Fruit fly (Drosophila melanogaster) whole organism, embryonic: ENCODE results near the gene Prim2.
A peak's percentile ranks its signal among the peaks of the same experiment; 100 is the strongest.

ENCODE experiments used
- CG10654 ChIP-seq: fragments of 200-800 bp; sonication (Bioruptor generic); optimal IDR thresholded peaks from 2 replicates; lab custom pipeline; 2016; ENCODE audit warnings: missing biosample characterization, missing genetic modification characterization
- CG13624 ChIP-seq: fragments of 200-800 bp; sonication (Bioruptor generic); optimal IDR thresholded peaks from 2 replicates; lab custom pipeline; 2016; ENCODE audit warnings: missing biosample characterization, missing genetic modification characterization
- CG13775 ChIP-seq: fragments of 200-800 bp; sonication (Bioruptor generic); optimal IDR thresholded peaks from 3 replicates; lab custom pipeline; 2017; ENCODE audit warnings: missing biosample characterization, mild to moderate bottlenecking, missing genetic modification characterization
- CG13894 ChIP-seq: fragments of 200-800 bp; sonication (Bioruptor generic); optimal IDR thresholded peaks from 3 replicates; lab custom pipeline; 2018; ENCODE audit warnings: missing biosample characterization, mild to moderate bottlenecking, missing genetic modification characterization, moderate library complexity
- CG14014 ChIP-seq: fragments of 200-800 bp; sonication (Bioruptor generic); IDR thresholded peaks from 2 replicates; pipeline ENCODE4 v1.3.6; 2022; ENCODE audit warnings: missing biosample characterization, missing genetic modification characterization
- CG14667 ChIP-seq: fragments of 200-800 bp; sonication (Bioruptor generic); IDR thresholded peaks from 2 replicates; pipeline ENCODE4 v1.3.6; 2022; ENCODE audit warnings: missing biosample characterization, missing genetic modification characterization
- CG1529 ChIP-seq: fragments of 200-800 bp; sonication (Bioruptor generic); optimal IDR thresholded peaks from 3 replicates; lab custom pipeline; 2018; ENCODE audit warnings: missing biosample characterization, missing genetic modification characterization
- CG15601 ChIP-seq: fragments of 200-800 bp; sonication (Bioruptor generic); optimal IDR thresholded peaks from 3 replicates; lab custom pipeline; 2019; ENCODE audit warnings: missing biosample characterization, mild to moderate bottlenecking, missing genetic modification characterization, moderate library complexity
- CG1603 ChIP-seq: fragments of 200-800 bp; sonication (Bioruptor generic); optimal IDR thresholded peaks from 2 replicates; lab custom pipeline; 2019; ENCODE audit warnings: missing biosample characterization, mild to moderate bottlenecking, missing genetic modification characterization, moderate library complexity
- CG1647 ChIP-seq: fragments of 200-800 bp; sonication (Bioruptor generic); optimal IDR thresholded peaks from 3 replicates; lab custom pipeline; 2016; ENCODE audit warnings: missing biosample characterization, missing genetic modification characterization
- CG16813 ChIP-seq: fragments of 200-800 bp; sonication (Bioruptor generic); IDR thresholded peaks from 3 replicates; pipeline ENCODE4 v1.3.6; 2022; ENCODE audit warnings: missing biosample characterization, missing genetic modification characterization; ENCODE audit not compliant: partially characterized antibody
- CG17186 ChIP-seq: fragments of 200-800 bp; sonication (Bioruptor generic); optimal IDR thresholded peaks from 3 replicates; lab custom pipeline; 2017; ENCODE audit warnings: missing biosample characterization, missing genetic modification reagents, missing genetic modification characterization
- CG2199 ChIP-seq: fragments of 200-800 bp; sonication (Bioruptor generic); IDR thresholded peaks from 3 replicates; pipeline ENCODE4 v1.3.6; 2022; ENCODE audit warnings: missing biosample characterization, missing genetic modification characterization
- CG31441 ChIP-seq: fragments of 200-800 bp; sonication (Bioruptor generic); IDR thresholded peaks from 2 replicates; pipeline ENCODE4 v1.3.6; 2022; ENCODE audit warnings: missing biosample characterization, missing genetic modification characterization
- CG34376 ChIP-seq: fragments of 200-800 bp; sonication (Bioruptor generic); optimal IDR thresholded peaks from 2 replicates; lab custom pipeline; 2018; ENCODE audit warnings: missing biosample characterization, mild to moderate bottlenecking, missing genetic modification characterization
- CG3847 ChIP-seq: fragments of 200-800 bp; sonication (Bioruptor generic); IDR thresholded peaks from 2 replicates; pipeline ENCODE4 v1.3.6; 2022; ENCODE audit warnings: missing biosample characterization, missing genetic modification characterization
- CG6654 ChIP-seq: fragments of 200-800 bp; sonication (Bioruptor generic); optimal IDR thresholded peaks from 2 replicates; lab custom pipeline; 2017; ENCODE audit warnings: missing biosample characterization, mild to moderate bottlenecking, missing genetic modification characterization
- CG6689 ChIP-seq: fragments of 200-800 bp; sonication (Bioruptor generic); IDR thresholded peaks from 2 replicates; pipeline ENCODE4 v1.3.6; 2022; ENCODE audit warnings: missing biosample characterization, missing genetic modification characterization
- CG7928 ChIP-seq: fragments of 200-800 bp; sonication (Bioruptor generic); optimal IDR thresholded peaks from 2 replicates; lab custom pipeline; 2017; ENCODE audit warnings: missing biosample characterization, mild to moderate bottlenecking, missing genetic modification characterization
- CG9727 ChIP-seq: fragments of 200-800 bp; sonication (Bioruptor generic); optimal IDR thresholded peaks from 3 replicates; lab custom pipeline; 2017; ENCODE audit warnings: missing biosample characterization, mild to moderate bottlenecking, missing genetic modification characterization
- CG9797 ChIP-seq: fragments of 200-800 bp; sonication (Bioruptor generic); optimal IDR thresholded peaks from 3 replicates; lab custom pipeline; 2018; ENCODE audit warnings: missing biosample characterization, mild to moderate bottlenecking, missing genetic modification characterization
- D19A ChIP-seq: fragments of 200-800 bp; optimal IDR thresholded peaks from 3 replicates; lab custom pipeline; 2019; ENCODE audit warnings: missing biosample characterization, mild to moderate bottlenecking, missing genetic modification characterization, moderate library complexity
- Dip3 ChIP-seq: fragments of 200-800 bp; sonication (Bioruptor generic); optimal IDR thresholded peaks from 3 replicates; lab custom pipeline; 2016; ENCODE audit warnings: missing biosample characterization, missing genetic modification characterization
- Drgx ChIP-seq: fragments of 200-800 bp; sonication (Bioruptor generic); IDR thresholded peaks from 2 replicates; pipeline ENCODE4 v1.3.6; 2022; ENCODE audit warnings: missing biosample characterization, missing genetic modification characterization
- Ets65A ChIP-seq: fragments of 200-800 bp; sonication (Bioruptor generic); peaks from one replicate; lab custom pipeline; 2016; ENCODE audit warnings: missing biosample characterization, missing genetic modification characterization
- Hr51 ChIP-seq, 2 experiments: fragments of 200-800 bp; sonication (Bioruptor generic); optimal IDR thresholded peaks; 2 replicates in 1 of 2; 3 replicates in 1 of 2; lab custom pipeline; 2016 to 2018; ENCODE audit warnings: missing biosample characterization in 2 of 2, missing genetic modification characterization in 2 of 2, mild to moderate bottlenecking in 1 of 2, moderate library complexity in 1 of 2
- Lhr ChIP-seq: fragments of 200-800 bp; sonication (Bioruptor generic); optimal IDR thresholded peaks from 3 replicates; lab custom pipeline; 2017; ENCODE audit warnings: mild to moderate bottlenecking, missing biosample characterization, missing genetic modification reagents, missing genetic modification characterization
- Myb ChIP-seq: fragments of 200-800 bp; sonication (Bioruptor generic); optimal IDR thresholded peaks from 2 replicates; lab custom pipeline; 2016; ENCODE audit warnings: missing biosample characterization, missing genetic modification characterization
- Ptx1 ChIP-seq: fragments of 200-800 bp; sonication (Bioruptor generic); IDR thresholded peaks from 2 replicates; pipeline ENCODE4 v1.3.6; 2022; ENCODE audit warnings: missing biosample characterization, missing genetic modification characterization
- Tbp ChIP-seq: fragments of >200 bp; optimal IDR thresholded peaks from 2 replicates; lab custom pipeline; 2018; ENCODE audit warnings: missing biosample characterization, missing genetic modification characterization
- aop ChIP-seq: fragments of 200-800 bp; sonication (Bioruptor generic); IDR thresholded peaks from 2 replicates; pipeline ENCODE4 v1.3.6; 2022; ENCODE audit warnings: missing biosample characterization, missing genetic modification characterization
- bowl ChIP-seq: fragments of 200-800 bp; sonication (Bioruptor generic); IDR thresholded peaks from 2 replicates; pipeline ENCODE4 v1.3.6; 2022; ENCODE audit warnings: missing biosample characterization, missing genetic modification characterization
- btn ChIP-seq: fragments of 200-800 bp; sonication (Bioruptor generic); optimal IDR thresholded peaks from 2 replicates; lab custom pipeline; 2016; ENCODE audit warnings: missing biosample characterization, missing genetic modification characterization
- chinmo ChIP-seq: fragments of 200-800 bp; sonication (Bioruptor generic); IDR thresholded peaks from 4 replicates; pipeline ENCODE4 v1.3.6; 2022; ENCODE audit warnings: missing biosample characterization, missing genetic modification characterization; ENCODE audit not compliant: partially characterized antibody
- crc ChIP-seq: fragments of 200-800 bp; sonication (Bioruptor generic); optimal IDR thresholded peaks from 2 replicates; lab custom pipeline; 2016; ENCODE audit warnings: missing biosample characterization, missing genetic modification characterization
- dimm ChIP-seq: fragments of 200-800 bp; sonication (Bioruptor generic); IDR thresholded peaks from 2 replicates; pipeline ENCODE4 v1.3.6; 2022; ENCODE audit warnings: missing biosample characterization, missing genetic modification characterization
- esg ChIP-seq: fragments of 200-800 bp; sonication (Bioruptor generic); conservative IDR thresholded peaks from 2 replicates; pipeline ENCODE4 v1.3.6; 2022; ENCODE audit warnings: missing biosample characterization, missing genetic modification characterization
- eve ChIP-seq, 2 experiments: fragments of >200 bp; optimal IDR thresholded peaks; 2 replicates each; lab custom pipeline; 2017; ENCODE audit warnings: missing biosample characterization in 2 of 2, missing genetic modification characterization in 2 of 2
- fu2 ChIP-seq: fragments of 200-800 bp; sonication (Bioruptor generic); optimal IDR thresholded peaks from 2 replicates; lab custom pipeline; 2016; ENCODE audit warnings: missing biosample characterization, missing genetic modification characterization
- gem ChIP-seq: fragments of 200-800 bp; sonication (Bioruptor generic); optimal IDR thresholded peaks from 2 replicates; lab custom pipeline; 2019; ENCODE audit warnings: missing biosample characterization, mild to moderate bottlenecking, missing genetic modification characterization, moderate library complexity
- lbe ChIP-seq: fragments of 200-800 bp; sonication (Bioruptor generic); optimal IDR thresholded peaks from 2 replicates; lab custom pipeline; 2016; ENCODE audit warnings: missing biosample characterization, mild to moderate bottlenecking, missing genetic modification characterization
- lola ChIP-seq, 3 experiments: fragments of >200 bp in 2 of 3; fragments of 200-800 bp in 1 of 3; sonication (Bioruptor generic) in 1 of 3; optimal IDR thresholded peaks; 2 replicates each; lab custom pipeline; 2017 to 2019; ENCODE audit warnings: missing biosample characterization in 3 of 3, missing genetic modification characterization in 3 of 3, mild to moderate bottlenecking in 1 of 3, moderate library complexity in 1 of 3
- nom ChIP-seq: fragments of 200-800 bp; sonication (Bioruptor generic); optimal IDR thresholded peaks from 2 replicates; lab custom pipeline; 2017; ENCODE audit warnings: missing biosample characterization, missing genetic modification characterization, mild to moderate bottlenecking, moderate library complexity, missing genetic modification reagents
- row ChIP-seq: fragments of 200-800 bp; sonication (Bioruptor generic); IDR thresholded peaks from 3 replicates; pipeline ENCODE4 v1.3.6; 2022; ENCODE audit warnings: missing biosample characterization, missing genetic modification characterization
- schlank ChIP-seq: fragments of 200-800 bp; sonication (Bioruptor generic); optimal IDR thresholded peaks from 2 replicates; lab custom pipeline; 2018; ENCODE audit warnings: missing biosample characterization, mild to moderate bottlenecking, missing genetic modification characterization
- sens ChIP-seq: fragments of 200-800 bp; sonication (Bioruptor generic); peaks from one replicate; lab custom pipeline; 2016; ENCODE audit warnings: missing biosample characterization, missing genetic modification characterization
- sqz ChIP-seq: fragments of 200-800 bp; sonication (Bioruptor generic); optimal IDR thresholded peaks from 3 replicates; lab custom pipeline; 2018; ENCODE audit warnings: missing biosample characterization, mild to moderate bottlenecking, missing genetic modification characterization
- stc ChIP-seq: fragments of 200-800 bp; sonication (Bioruptor generic); IDR thresholded peaks from 2 replicates; pipeline ENCODE4 v1.3.6; 2022; ENCODE audit warnings: missing biosample characterization, missing genetic modification characterization
- stwl ChIP-seq: fragments of 200-800 bp; sonication (Bioruptor generic); optimal IDR thresholded peaks from 3 replicates; lab custom pipeline; 2018; ENCODE audit warnings: missing biosample characterization, mild to moderate bottlenecking, missing genetic modification characterization, moderate library complexity

The Prim2 gene

dm6 chr3L:20403493-20404379 is 42.4 kb upstream of the Prim2 start:
- TF ChIP-seq Myb (GFP tag; lab: Kevin White, UChicago) (peak; percentile 21), CG7928 (no peak), CG10654 (GFP tag; lab: Kevin White, UChicago) (no peak), CG31441 (GFP tag; lab: Robert Waterston, UW) (no peak), CG17186 (GFP tag; lab: Kevin White, UChicago) (no peak), Tbp (GFP tag; lab: Kevin White, UChicago) (no peak), CG1603 (peak; percentile 23), dimm (no peak), gem (tag; lab: Kevin White, UChicago) (peak; percentile 9), bowl (no peak), CG13775 (GFP tag; lab: Kevin White, UChicago) (peak; percentile 15), CG1647 (GFP tag; lab: Kevin White, UChicago) (no peak), CG34376 (no peak), CG6689 (GFP tag; lab: Robert Waterston, UW) (peak; percentile 20; the same call in 1 of the 2 replicates), Dip3 (GFP tag; lab: Kevin White, UChicago) (no peak), Ptx1 (GFP tag; lab: Robert Waterston, UW) (no peak), btn (GFP tag; lab: Kevin White, UChicago) (no peak), chinmo (GFP tag; lab: Robert Waterston, UW) (peak; percentile 66; the same call in 1 of the 4 replicates), lola (GFP tag; optimal IDR thresholded peaks at IDR 0.05; lab: Kevin White, UChicago) (no peak), lbe (GFP tag; lab: Kevin White, UChicago) (peak; percentile 29), CG14667 (GFP tag; lab: Robert Waterston, UW) (no peak), CG14014 (GFP tag; lab: Robert Waterston, UW) (no peak), crc (GFP tag; lab: Kevin White, UChicago) (no peak), CG9727 (peak; percentile 22), aop (GFP tag; lab: Robert Waterston, UW) (no peak), nom (peak; percentile 22), Lhr (GFP tag; lab: Kevin White, UChicago) (no peak), CG15601 (tag; lab: Kevin White, UChicago) (no peak), Drgx (no peak), CG1529 (GFP tag; lab: Kevin White, UChicago) (no peak), stc (no peak), fu2 (GFP tag; lab: Kevin White, UChicago) (no peak), CG16813 (0 out of 3 replicates have a peak, but pooled peaks have one; percentile 32), sens (peak; percentile 69), CG6654 (no peak), schlank (tag; lab: Kevin White, UChicago) (no peak), Hr51 (GFP tag; optimal IDR thresholded peaks at IDR 0.05; lab: Kevin White, UChicago) (no peak), eve (GFP tag; optimal IDR thresholded peaks at IDR 0.05; lab: Kevin White, UChicago) (peak in 1 of 2 experiments; percentile 48), Ets65A (GFP tag; lab: Kevin White, UChicago) (peak; percentile 48), sqz (GFP tag; lab: Kevin White, UChicago) (peak; percentile 9), CG13624 (GFP tag; lab: Kevin White, UChicago) (peak; percentile 26), CG2199 (0 out of 3 replicates have a peak, but pooled peaks have one; percentile 0), esg (no peak), CG13894 (tag; lab: Kevin White, UChicago) (peak; percentile 76), D19A (tag; lab: Kevin White, UChicago) (peak; percentile 17), row (peak; percentile 27; the same call in 1 of the 3 replicates), stwl (tag; lab: Kevin White, UChicago) (no peak), CG3847 (GFP tag; lab: Robert Waterston, UW) (no peak), CG9797 (GFP tag; lab: Kevin White, UChicago) (no peak)
